Fruit fly (Drosophila melanogaster) whole organism, prepupa: ENCODE results near the gene CG12229.

Experiments
- Blimp-1 ChIP-seq: fragments of 200-800 bp; sonication (Bioruptor generic); optimal IDR thresholded peaks from 3 replicates; lab custom pipeline; 2017; ENCODE audit warnings: missing biosample characterization, missing genetic modification characterization, mild to moderate bottlenecking, moderate library complexity, missing genetic modification reagents
- CG10669 ChIP-seq: fragments of 200-800 bp; sonication (Bioruptor generic); optimal IDR thresholded peaks from 3 replicates; lab custom pipeline; 2018; ENCODE audit warnings: missing biosample characterization, mild to moderate bottlenecking, missing genetic modification characterization, moderate library complexity
- CG11294 ChIP-seq: fragments of 200-800 bp; sonication (Bioruptor generic); IDR thresholded peaks from 2 replicates; pipeline ENCODE4 v1.3.6; 2022; ENCODE audit warnings: missing biosample characterization, missing genetic modification characterization
- CG15336 ChIP-seq: fragments of 200-800 bp; sonication (Bioruptor generic); IDR thresholded peaks from 2 replicates; pipeline ENCODE4 v1.3.6; 2022; ENCODE audit warnings: missing biosample characterization, missing genetic modification characterization
- CG3032 ChIP-seq: fragments of 200-800 bp; optimal IDR thresholded peaks from 2 replicates; lab custom pipeline; 2019; ENCODE audit warnings: missing biosample characterization, mild to moderate bottlenecking, missing genetic modification characterization, moderate library complexity
- CG32006 ChIP-seq: fragments of 200-800 bp; sonication (Bioruptor generic); optimal IDR thresholded peaks from 3 replicates; lab custom pipeline; 2017; ENCODE audit warnings: missing biosample characterization, mild to moderate bottlenecking, missing genetic modification characterization
- CG3919 ChIP-seq: fragments of 200-800 bp; sonication (Bioruptor generic); optimal IDR thresholded peaks from 3 replicates; lab custom pipeline; 2016; ENCODE audit warnings: missing biosample characterization, missing genetic modification characterization
- CG4318 ChIP-seq: fragments of 200-800 bp; sonication (Bioruptor generic); optimal IDR thresholded peaks from 3 replicates; lab custom pipeline; 2017; ENCODE audit warnings: missing biosample characterization, mild to moderate bottlenecking, missing genetic modification characterization
- CG6163 ChIP-seq: fragments of 200-800 bp; sonication (Bioruptor generic); IDR thresholded peaks from 3 replicates; pipeline ENCODE4 v1.3.6; 2022; ENCODE audit warnings: missing biosample characterization, missing genetic modification characterization
- CG8119 ChIP-seq: fragments of 200-800 bp; sonication (Bioruptor generic); IDR thresholded peaks from 3 replicates; pipeline ENCODE4 v1.3.6; 2022; ENCODE audit warnings: missing biosample characterization, missing genetic modification characterization
- CG8319 ChIP-seq: fragments of 200-800 bp; sonication (Bioruptor generic); optimal IDR thresholded peaks from 3 replicates; lab custom pipeline; 2016; ENCODE audit warnings: missing biosample characterization, missing genetic modification characterization
- CG8632 ChIP-seq: fragments of 200-800 bp; sonication (Bioruptor generic); optimal IDR thresholded peaks from 3 replicates; lab custom pipeline; 2016; ENCODE audit warnings: missing biosample characterization, missing genetic modification characterization
- CG9139 ChIP-seq: fragments of 200-800 bp; sonication (Bioruptor generic); optimal IDR thresholded peaks from 3 replicates; lab custom pipeline; 2017; ENCODE audit warnings: missing biosample characterization, mild to moderate bottlenecking, missing genetic modification characterization
- Ets21C ChIP-seq: fragments of 200-800 bp; sonication (Bioruptor generic); optimal IDR thresholded peaks from 3 replicates; lab custom pipeline; 2016; ENCODE audit warnings: missing biosample characterization, missing genetic modification characterization
- Ets96B ChIP-seq: fragments of 200-800 bp; optimal IDR thresholded peaks from 2 replicates; lab custom pipeline; 2019; ENCODE audit warnings: missing biosample characterization, mild to moderate bottlenecking, missing genetic modification characterization, moderate library complexity
- Hr38 ChIP-seq: sonication (Bioruptor generic); optimal IDR thresholded peaks from 2 replicates; lab custom pipeline; 2016; ENCODE audit warnings: missing biosample characterization, missing genetic modification characterization
- Hr39 ChIP-seq: fragments of 200-800 bp; sonication (Bioruptor generic); optimal IDR thresholded peaks from 2 replicates; lab custom pipeline; 2016; ENCODE audit warnings: missing biosample characterization, missing genetic modification characterization
- Lpt ChIP-seq: fragments of 200-800 bp; sonication (Bioruptor generic); optimal IDR thresholded peaks from 3 replicates; lab custom pipeline; 2016; ENCODE audit warnings: missing biosample characterization, missing genetic modification characterization
- Smox ChIP-seq: fragments of 200-800 bp; sonication (Bioruptor generic); optimal IDR thresholded peaks from 3 replicates; lab custom pipeline; 2016; ENCODE audit warnings: missing biosample characterization, missing genetic modification characterization
- Sox14 ChIP-seq: fragments of 200-800 bp; sonication (Bioruptor generic); optimal IDR thresholded peaks from 3 replicates; lab custom pipeline; 2016; ENCODE audit warnings: missing biosample characterization, missing genetic modification characterization
- acj6 ChIP-seq: fragments of 200-800 bp; sonication (Bioruptor generic); optimal IDR thresholded peaks from 3 replicates; lab custom pipeline; 2016; ENCODE audit warnings: missing biosample characterization, missing genetic modification characterization
- dac ChIP-seq: fragments of 200-800 bp; sonication (Bioruptor generic); optimal IDR thresholded peaks from 2 replicates; lab custom pipeline; 2017; ENCODE audit warnings: missing biosample characterization, mild to moderate bottlenecking, missing genetic modification characterization
- dsx ChIP-seq: fragments of 200-800 bp; optimal IDR thresholded peaks from 3 replicates; lab custom pipeline; 2019; ENCODE audit warnings: missing biosample characterization, mild to moderate bottlenecking, missing genetic modification characterization, moderate library complexity; ENCODE audit not compliant: poor library complexity, severe bottlenecking
- eg ChIP-seq: fragments of 200-800 bp; sonication (Bioruptor generic); IDR thresholded peaks from 3 replicates; pipeline ENCODE4 v1.3.6; 2022; ENCODE audit warnings: missing biosample characterization, missing genetic modification characterization
- esn ChIP-seq: fragments of 200-800 bp; sonication (Bioruptor generic); optimal IDR thresholded peaks from 2 replicates; lab custom pipeline; 2016; ENCODE audit warnings: missing biosample characterization, mild to moderate bottlenecking, missing genetic modification characterization, moderate library complexity
- fd59A ChIP-seq: fragments of 200-800 bp; sonication (Bioruptor generic); optimal IDR thresholded peaks from 2 replicates; lab custom pipeline; 2017; ENCODE audit warnings: missing biosample characterization, mild to moderate bottlenecking, missing genetic modification characterization, missing genetic modification reagents
- lz ChIP-seq: fragments of 200-800 bp; sonication (Bioruptor generic); optimal IDR thresholded peaks from 3 replicates; lab custom pipeline; 2016; ENCODE audit warnings: missing biosample characterization, missing genetic modification characterization
- net ChIP-seq: fragments of 200-800 bp; sonication (Bioruptor generic); optimal IDR thresholded peaks from 3 replicates; lab custom pipeline; 2016; ENCODE audit warnings: missing biosample characterization, missing genetic modification characterization
- pdm3 ChIP-seq: fragments of 200-800 bp; sonication (Bioruptor generic); optimal IDR thresholded peaks from 3 replicates; lab custom pipeline; 2016; ENCODE audit warnings: missing biosample characterization, missing genetic modification characterization
- ss ChIP-seq, 2 experiments: fragments of 200-800 bp; sonication (Bioruptor generic); optimal IDR thresholded peaks; 2 replicates in 1 of 2; 3 replicates in 1 of 2; lab custom pipeline; 2017 to 2018; ENCODE audit warnings: mild to moderate bottlenecking in 2 of 2, missing biosample characterization in 2 of 2, missing genetic modification characterization in 2 of 2, moderate library complexity in 1 of 2
- svp ChIP-seq: fragments of 200-800 bp; sonication (Bioruptor generic); peaks from one replicate; lab custom pipeline; 2016; ENCODE audit warnings: missing biosample characterization, missing genetic modification characterization
- topi ChIP-seq: fragments of 200-800 bp; sonication (Bioruptor generic); optimal IDR thresholded peaks from 3 replicates; lab custom pipeline; 2016; ENCODE audit warnings: missing biosample characterization, missing genetic modification characterization
- vri ChIP-seq: fragments of 200-800 bp; sonication (Bioruptor generic); optimal IDR thresholded peaks from 3 replicates; lab custom pipeline; 2016; ENCODE audit warnings: missing biosample characterization, mild to moderate bottlenecking, missing genetic modification characterization

CG12229 gene

DNA sequence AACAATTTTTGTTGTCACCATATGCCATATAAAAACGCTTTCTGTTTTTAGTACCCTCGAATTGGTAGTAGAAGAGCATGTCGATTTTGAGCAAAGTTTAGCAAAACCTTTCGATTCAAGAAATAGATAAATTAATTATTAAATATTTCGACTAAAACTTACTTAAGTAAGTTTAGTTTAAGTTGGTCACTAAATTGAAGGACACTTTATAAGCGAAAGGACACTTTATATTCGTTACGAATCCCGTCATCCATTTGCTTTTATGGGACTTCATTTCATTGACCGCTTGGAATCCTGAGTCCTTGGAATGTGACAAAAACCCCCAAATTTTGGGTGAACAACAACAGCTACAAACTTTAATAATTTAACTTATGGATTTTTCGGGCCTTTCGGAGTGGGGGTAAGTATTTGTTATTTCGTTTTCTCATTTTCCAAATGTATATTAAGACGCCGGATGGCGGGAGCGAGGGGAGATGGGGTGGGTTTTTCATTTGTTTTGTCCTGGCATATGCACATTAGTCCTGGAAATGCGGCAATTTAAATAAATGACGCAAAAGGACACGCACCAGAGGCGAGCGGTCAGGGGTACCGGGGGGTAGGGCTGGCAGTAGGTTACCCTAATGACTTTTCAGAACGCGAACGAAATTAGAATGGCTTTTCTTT lies 22.8 kb upstream of the CG12229 start:
- no peak for TF ChIP-seq CG6163 (GFP tag; lab: Robert Waterston, UW)
- no peak for TF ChIP-seq Hr39 (GFP tag; lab: Kevin White, UChicago)

DNA sequence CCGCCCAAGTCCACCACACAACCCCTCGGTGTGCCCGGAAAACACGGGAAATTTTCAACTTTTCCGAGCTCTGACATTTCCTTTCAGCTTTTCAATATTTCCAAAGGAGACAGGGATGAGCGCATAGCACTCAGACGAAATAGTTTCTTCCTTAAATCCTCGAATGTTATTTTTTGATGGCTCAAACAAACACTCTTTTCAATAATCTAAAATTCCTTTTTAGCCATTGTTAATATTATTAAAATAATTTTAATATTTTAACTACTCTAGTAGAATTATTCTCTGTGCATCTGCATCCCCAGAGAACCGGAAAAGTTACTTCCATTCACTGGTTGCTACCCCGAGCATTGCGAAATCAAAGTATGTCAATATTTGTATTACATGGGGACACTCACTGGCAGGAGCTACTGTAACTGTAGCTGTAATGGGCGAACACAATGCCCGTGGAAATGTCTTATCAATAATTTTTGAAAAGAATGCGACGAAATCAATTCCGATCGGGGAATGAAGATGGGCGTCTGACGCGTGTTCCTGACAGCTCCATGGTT lies 21.5 kb upstream of the CG12229 start:
- TF ChIP-seq CG8319 (GFP tag; lab: Kevin White, UChicago) = no peak
- no peak for TF ChIP-seq CG8119
- TF ChIP-seq CG3032 (tag; lab: Kevin White, UChicago) = no peak
- no peak for TF ChIP-seq ss (GFP tag; optimal IDR thresholded peaks at IDR 0.05; lab: Kevin White, UChicago)
- TF ChIP-seq Blimp-1 (GFP tag; lab: Kevin White, UChicago) = no peak
- no peak for TF ChIP-seq dac
- no peak for TF ChIP-seq Ets21C
- TF ChIP-seq Lpt (GFP tag; lab: Kevin White, UChicago) = no peak
- no peak for TF ChIP-seq topi (GFP tag; lab: Kevin White, UChicago)
- no peak for TF ChIP-seq CG11294 (GFP tag; lab: Robert Waterston, UW)
- TF ChIP-seq CG4318 (GFP tag; lab: Kevin White, UChicago) = no peak
- no peak for TF ChIP-seq CG3919

DNA sequence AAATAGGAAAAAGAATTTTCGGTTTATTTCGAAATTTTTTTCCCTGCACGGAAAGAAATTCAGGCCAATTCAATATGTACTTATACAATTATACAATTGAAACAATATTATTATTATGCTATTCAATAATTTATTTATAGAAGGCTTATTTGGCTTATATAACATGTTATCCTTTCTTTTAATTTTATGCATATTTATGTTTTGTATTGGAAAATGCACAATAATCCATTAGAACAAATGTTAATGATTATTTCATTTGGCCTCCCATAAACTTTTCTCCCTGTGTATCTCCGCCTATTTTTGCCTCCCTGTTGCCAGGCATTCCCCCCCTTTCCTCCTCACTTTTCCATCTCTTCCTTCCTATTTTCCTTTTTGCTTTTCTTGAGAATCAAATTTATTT lies 11.7 kb upstream of the CG12229 start:
- TF ChIP-seq Sox14 (GFP tag; lab: Kevin White, UChicago) (no peak), net (no peak), acj6 (GFP tag; lab: Kevin White, UChicago) (no peak), Ets96B (tag; lab: Kevin White, UChicago) (no peak), CG8119 (no peak), CG8632 (no peak), esn (no peak), CG10669 (GFP tag; lab: Kevin White, UChicago) (no peak), Hr39 (GFP tag; lab: Kevin White, UChicago) (no peak), dsx (GFP tag; lab: Kevin White, UChicago) (no peak), pdm3 (GFP tag; lab: Kevin White, UChicago) (no peak), ss (GFP tag; optimal IDR thresholded peaks at IDR 0.05; lab: Kevin White, UChicago) (no peak), CG15336 (GFP tag; lab: Robert Waterston, UW) (no peak), eg (GFP tag; lab: Robert Waterston, UW) (no peak), CG3919 (no peak), CG3032 (tag; lab: Kevin White, UChicago) (no peak), fd59A (GFP tag; lab: Kevin White, UChicago) (no peak)
- TF ChIP-seq, all 60 proteins: peak for 0

DNA sequence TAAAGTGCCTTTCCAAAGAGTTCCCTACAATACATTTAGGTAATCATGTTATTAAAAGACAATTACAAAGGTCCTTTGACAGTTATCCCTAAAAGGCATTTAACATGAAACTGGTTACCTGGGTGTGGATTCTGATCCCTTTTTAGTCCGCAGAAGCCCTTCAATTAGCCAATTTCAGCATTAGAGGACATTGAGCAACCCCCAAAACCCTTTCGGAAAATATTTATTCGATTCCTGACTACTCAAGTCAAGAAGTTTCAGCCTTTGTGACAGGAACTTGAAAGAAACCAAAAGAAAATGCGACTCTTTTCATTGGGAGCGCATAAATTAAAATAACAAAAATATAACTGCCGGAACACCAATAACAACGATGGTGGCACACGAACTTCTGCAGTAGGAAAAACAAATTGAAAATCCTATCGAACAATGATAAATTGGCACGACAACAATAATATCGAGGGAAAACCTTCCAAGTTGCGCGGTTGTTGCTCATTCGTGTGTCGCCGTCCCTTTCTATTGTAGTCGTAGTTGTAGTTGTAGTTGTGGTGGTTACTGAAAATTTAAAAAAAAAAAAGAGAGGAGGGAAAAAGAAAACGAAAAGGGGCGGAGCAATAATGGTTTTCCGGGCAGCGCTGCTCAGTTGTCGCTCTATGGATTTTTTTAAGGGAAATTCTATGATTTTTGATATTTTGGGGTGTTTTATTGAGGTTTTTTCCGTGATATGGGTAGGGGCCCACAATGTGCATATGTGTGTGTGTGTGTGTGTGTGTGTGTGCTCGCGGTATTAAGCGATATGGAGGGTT lies 9.6 kb upstream of the CG12229 start:
- TF ChIP-seq svp (GFP tag; lab: Kevin White, UChicago) (no peak), CG8319 (GFP tag; lab: Kevin White, UChicago) (no peak), Lpt (GFP tag; lab: Kevin White, UChicago) (no peak), CG32006 (GFP tag; lab: Kevin White, UChicago) (no peak), acj6 (GFP tag; lab: Kevin White, UChicago) (no peak), CG9139 (no peak), lz (GFP tag; lab: Kevin White, UChicago) (no peak), CG10669 (GFP tag; lab: Kevin White, UChicago) (no peak), Smox (GFP tag; lab: Kevin White, UChicago) (no peak), Hr38 (GFP tag; lab: Kevin White, UChicago) (no peak), CG11294 (GFP tag; lab: Robert Waterston, UW) (no peak), vri (GFP tag; lab: Kevin White, UChicago) (no peak)
- TF ChIP-seq, all 60 proteins: peak for 0
